Fruit fly (Drosophila melanogaster): ENCODE data around the gene CG13875.
A peak's percentile ranks its signal among the peaks of the same experiment; 100 is the strongest.

CG13875 gene

DNA sequence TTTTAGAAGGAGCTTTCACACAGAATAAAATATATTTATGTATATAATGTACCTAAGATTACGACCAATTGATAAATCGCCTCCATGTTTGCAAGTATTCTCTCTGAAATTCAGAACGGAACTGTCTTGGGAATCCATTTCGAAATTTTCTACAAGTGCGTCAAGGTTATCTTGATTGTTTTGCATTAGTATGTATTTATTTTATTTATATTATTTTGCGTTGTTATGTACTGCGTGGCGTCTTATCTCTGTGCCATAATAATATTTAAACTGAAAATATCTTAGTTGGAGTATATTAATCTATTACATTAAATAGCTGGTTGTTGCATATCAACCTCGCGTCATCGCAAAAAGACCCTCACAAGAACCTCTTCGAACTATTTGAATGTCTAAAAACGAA, 51.8 kb downstream of the CG13875 start, which contains the start of gene CG42846:
Gene CG42846 (minus strand): TSS at position 101 of the 400 bp plus-strand sequence.
- TF ChIP-seq CG34376 (GFP tag; optimal IDR thresholded peaks at IDR 0.05): peak; percentile 12
- TF ChIP-seq fd102C (GFP tag; optimal IDR thresholded peaks at IDR 0.05): no peak
- TF ChIP-seq lbe (GFP tag; optimal IDR thresholded peaks at IDR 0.05): peak; percentile 18

Measured in whole organism, embryonic.